Worm (Caenorhabditis elegans) whole organism, early embryonic: ENCODE measurements around the gene parn-1.

ENCODE experiments used
- ama-1 ChIP-seq: fragments of 150-350 bp; optimal IDR thresholded peaks from 2 replicates; lab custom pipeline; 2014
- ets-7 ChIP-seq: sonication (generic microtip); optimal IDR thresholded peaks from 2 replicates; lab custom pipeline; 2016; ENCODE audit warnings: missing genotype, missing genetic modification characterization, missing compliant biosample characterization
- flt-1 ChIP-seq: fragments of 200-800 bp; sonication (Bioruptor generic); IDR thresholded peaks from 2 replicates; pipeline ENCODE4 v1.3.6; 2022; ENCODE audit warnings: missing genetic modification characterization, missing compliant biosample characterization
- scrt-1 ChIP-seq: fragments of 200-800 bp; sonication (Bioruptor generic); IDR thresholded peaks from 2 replicates; pipeline ENCODE4 v1.3.6; 2022; ENCODE audit warnings: missing genetic modification characterization, missing compliant biosample characterization
- sea-1 ChIP-seq: fragments of 200-800 bp; sonication (Bioruptor generic); conservative IDR thresholded peaks from 2 replicates; pipeline ENCODE4 v1.3.6; 2022; ENCODE audit warnings: missing genetic modification characterization, missing compliant biosample characterization
- tra-4 ChIP-seq: sonication (generic microtip); optimal IDR thresholded peaks from 2 replicates; lab custom pipeline; 2017; ENCODE audit warnings: missing genetic modification characterization, missing compliant biosample characterization

DNA sequence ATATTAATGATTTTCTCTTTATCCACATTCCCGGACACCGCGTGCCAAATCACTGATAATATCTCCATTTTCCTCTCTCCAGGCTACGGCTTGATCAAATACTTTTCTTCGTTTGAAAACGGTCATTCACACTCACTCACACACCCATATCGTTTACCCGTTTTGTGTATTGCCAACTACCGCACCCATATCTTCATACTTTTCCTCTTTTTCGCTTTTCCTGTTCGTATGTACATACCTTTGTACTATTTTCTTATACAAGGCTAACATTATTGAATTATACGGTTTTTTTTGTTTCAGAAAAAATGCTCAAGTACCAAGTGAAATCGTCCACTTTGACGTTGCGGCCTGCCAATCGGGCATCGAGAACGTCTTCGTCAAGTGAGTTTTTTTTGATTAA is 27.1 kb downstream of the parn-1 start, which contains the start of gene W05B10.4:
- TF ChIP-seq flt-1 (no peak), ama-1 (lab: Kevin White, UChicago) (no peak), tra-4 (tag; lab: Kevin White, UChicago) (no peak), sea-1 (GFP tag; lab: Robert Waterston, UW) (no peak), scrt-1 (GFP tag; lab: Robert Waterston, UW) (no peak), ets-7 (no peak)
